Fruit fly (Drosophila melanogaster) whole organism, prepupa: Measurements from ENCODE around the gene CG7099.

Experiments
- Blimp-1 ChIP-seq: fragments of 200-800 bp; sonication (Bioruptor generic); optimal IDR thresholded peaks from 3 replicates; lab custom pipeline; 2017; ENCODE audit warnings: missing biosample characterization, missing genetic modification characterization, mild to moderate bottlenecking, moderate library complexity, missing genetic modification reagents
- CG10631 ChIP-seq: fragments of 200-800 bp; sonication (Bioruptor generic); optimal IDR thresholded peaks from 2 replicates; lab custom pipeline; 2016; ENCODE audit warnings: missing biosample characterization, missing genetic modification characterization
- Eip93F ChIP-seq: fragments of 200-800 bp; sonication (Bioruptor generic); optimal IDR thresholded peaks from 2 replicates; lab custom pipeline; 2016; ENCODE audit warnings: missing biosample characterization, mild to moderate bottlenecking, missing genetic modification characterization
- Ets21C ChIP-seq: fragments of 200-800 bp; sonication (Bioruptor generic); optimal IDR thresholded peaks from 3 replicates; lab custom pipeline; 2016; ENCODE audit warnings: missing biosample characterization, missing genetic modification characterization
- Sox102F ChIP-seq: fragments of 200-800 bp; sonication (Bioruptor generic); optimal IDR thresholded peaks from 2 replicates; lab custom pipeline; 2016; ENCODE audit warnings: missing biosample characterization, mild to moderate bottlenecking, missing genetic modification characterization
- salr ChIP-seq, 2 experiments: fragments of 200-800 bp; sonication (Bioruptor generic); optimal IDR thresholded peaks; 3 replicates each; lab custom pipeline; 2016 to 2018; ENCODE audit warnings: missing biosample characterization in 2 of 2, missing genetic modification characterization in 2 of 2, mild to moderate bottlenecking in 1 of 2
- spab ChIP-seq: fragments of 200-800 bp; sonication (Bioruptor generic); optimal IDR thresholded peaks from 2 replicates; lab custom pipeline; 2017; ENCODE audit warnings: missing biosample characterization, mild to moderate bottlenecking, missing genetic modification characterization, missing genetic modification reagents

dm6 chr2L:13367378-13367777 lies 20.0 kb upstream of the CG7099 start, which contains the start of gene Tap42:
- TF ChIP-seq Sox102F (GFP tag; lab: Kevin White, UChicago) (no peak), Ets21C (GFP tag; lab: Kevin White, UChicago) (no peak), salr (GFP tag; optimal IDR thresholded peaks at IDR 0.05; lab: Kevin White, UChicago) (no peak), CG10631 (no peak), spab (GFP tag; lab: Kevin White, UChicago) (no peak), Blimp-1 (no peak), Eip93F (GFP tag; lab: Kevin White, UChicago) (peak; percentile 34)
